Worm (Caenorhabditis elegans): Measurements from ENCODE around the gene ZK328.6.

DNA sequence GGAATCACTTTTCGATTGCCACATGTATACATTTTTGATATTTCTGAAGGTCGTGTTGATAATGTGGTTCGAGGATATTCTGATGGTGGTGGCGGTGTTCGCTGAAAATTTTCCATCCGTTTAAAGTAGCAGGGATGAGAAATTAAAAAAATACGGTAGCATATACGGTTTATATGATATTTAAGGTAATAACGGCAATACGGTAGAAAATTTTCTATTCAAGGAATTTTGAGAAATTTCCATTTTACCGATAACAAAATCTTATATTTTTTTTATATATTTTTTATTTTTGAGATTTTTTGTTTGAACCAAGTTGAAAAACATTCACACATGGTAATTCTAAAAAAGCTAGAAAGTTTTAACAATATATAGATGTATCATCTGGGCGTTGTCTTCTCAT is at the start of gene ZK328.6:
- no peak for TF ChIP-seq mdl-1 (tag; optimal IDR thresholded peaks at IDR 0.05)
- no peak for TF ChIP-seq lin-15B (tag; optimal IDR thresholded peaks at IDR 0.05)
- no peak for TF ChIP-seq unc-62 (GFP tag; optimal IDR thresholded peaks at IDR 0.05 in 1 of 2)
- no peak for TF ChIP-seq unc-62 (tag; optimal IDR thresholded peaks at IDR 0.05)
- TF ChIP-seq D1046.2 (GFP tag; IDR thresholded peaks at IDR 0.05) = no peak
- no peak for TF ChIP-seq ama-1 (optimal IDR thresholded peaks at IDR 0.05)
- TF ChIP-seq aha-1 (tag) = no peak
- no peak for TF ChIP-seq aly-2 (tag; optimal IDR thresholded peaks at IDR 0.05)
- no peak for TF ChIP-seq saeg-2 (GFP tag; IDR thresholded peaks at IDR 0.05)
- no peak for TF ChIP-seq fos-1 (tag; optimal IDR thresholded peaks at IDR 0.05)

Data from whole organism, L4 larva.